Worm (Caenorhabditis elegans) whole organism, L3 larva: ENCODE data around the gene C28C12.12.

Experiments used
- R02D3.7 ChIP-seq: fragments of 150-350 bp; optimal IDR thresholded peaks from 2 replicates; lab custom pipeline; 2014; ENCODE audit warnings: missing biosample characterization, missing genetic modification characterization
- ZK546.5 ChIP-seq: sonication (generic microtip); optimal IDR thresholded peaks from 2 replicates; lab custom pipeline; 2017; ENCODE audit warnings: missing biosample characterization, missing genetic modification characterization
- aly-2 ChIP-seq: fragments of 150-350 bp; optimal IDR thresholded peaks from 2 replicates; lab custom pipeline; 2014; ENCODE audit warnings: missing biosample characterization, missing genetic modification characterization
- ama-1 ChIP-seq: fragments of 150-350 bp; optimal IDR thresholded peaks from 2 replicates; lab custom pipeline; 2018
- ceh-16 ChIP-seq: sonication (generic microtip); optimal IDR thresholded peaks from 2 replicates; lab custom pipeline; 2017; ENCODE audit warnings: missing biosample characterization, missing genetic modification characterization
- ceh-28 ChIP-seq: fragments of 150-350 bp; optimal IDR thresholded peaks from 2 replicates; lab custom pipeline; 2014; ENCODE audit warnings: missing biosample characterization, missing genetic modification reagents, missing genetic modification characterization
- ceh-82 ChIP-seq: fragments of 150-350 bp; optimal IDR thresholded peaks from 2 replicates; lab custom pipeline; 2014; ENCODE audit warnings: missing biosample characterization, missing genetic modification characterization
- ceh-9 ChIP-seq: sonication (generic microtip); optimal IDR thresholded peaks from 2 replicates; lab custom pipeline; 2018; ENCODE audit warnings: missing biosample characterization, missing genetic modification characterization
- egl-27 ChIP-seq: sonication (generic microtip); optimal IDR thresholded peaks from 4 replicates; lab custom pipeline; 2017; ENCODE audit warnings: missing biosample characterization, missing genetic modification reagents, missing genetic modification characterization
- egl-5 ChIP-seq: fragments of 150-350 bp; optimal IDR thresholded peaks from 2 replicates; lab custom pipeline; 2017; ENCODE audit warnings: missing biosample characterization, missing genetic modification reagents, missing genetic modification characterization, inconsistent platforms
- elt-1 ChIP-seq: fragments of 150-350 bp; optimal IDR thresholded peaks from 2 replicates; lab custom pipeline; 2014; ENCODE audit warnings: missing biosample characterization, missing genetic modification characterization
- elt-2 ChIP-seq: sonication (generic microtip); optimal IDR thresholded peaks from 2 replicates; lab custom pipeline; 2016; ENCODE audit warnings: missing genetic modification reagents, mild to moderate bottlenecking, missing genetic modification characterization, missing compliant biosample characterization
- elt-3 ChIP-seq, 3 experiments: fragments of 150-350 bp in 1 of 3; sonication (generic microtip) in 2 of 3; optimal IDR thresholded peaks; 2 replicates in 2 of 3; 4 replicates in 1 of 3; lab custom pipeline; 2014 to 2017; ENCODE audit warnings: missing biosample characterization in 3 of 3, missing genetic modification characterization in 3 of 3
- eor-1 ChIP-seq, 2 experiments: fragments of 150-350 bp; optimal IDR thresholded peaks; 2 replicates each; lab custom pipeline; 2014 to 2018; ENCODE audit warnings: missing biosample characterization in 2 of 2, missing genetic modification characterization in 2 of 2
- fkh-10 ChIP-seq: sonication (generic microtip); optimal IDR thresholded peaks from 2 replicates; lab custom pipeline; 2017; ENCODE audit warnings: missing biosample characterization, missing genetic modification reagents, missing genetic modification characterization
- fkh-2 ChIP-seq: fragments of 150-350 bp; optimal IDR thresholded peaks from 2 replicates; lab custom pipeline; 2014; ENCODE audit warnings: missing biosample characterization, missing genetic modification reagents, missing genetic modification characterization
- fos-1 ChIP-seq: fragments of 150-350 bp; optimal IDR thresholded peaks from 2 replicates; lab custom pipeline; 2014; ENCODE audit warnings: missing biosample characterization, missing genetic modification characterization
- hmg-11 ChIP-seq: sonication (generic microtip); optimal IDR thresholded peaks from 2 replicates; lab custom pipeline; 2016; ENCODE audit warnings: missing genetic modification characterization, missing compliant biosample characterization
- jun-1 ChIP-seq: fragments of 150-350 bp; optimal IDR thresholded peaks from 2 replicates; lab custom pipeline; 2014; ENCODE audit warnings: missing biosample characterization, missing genetic modification reagents, missing genetic modification characterization
- lin-15B ChIP-seq: fragments of 150-350 bp; optimal IDR thresholded peaks from 2 replicates; lab custom pipeline; 2014; ENCODE audit warnings: missing biosample characterization, missing genetic modification characterization
- lin-39 ChIP-seq: fragments of 150-350 bp; optimal IDR thresholded peaks from 2 replicates; lab custom pipeline; 2018; ENCODE audit warnings: missing biosample characterization, missing genetic modification reagents, missing genetic modification characterization
- mml-1 ChIP-seq: fragments of 150-350 bp; sonication (generic microtip); optimal IDR thresholded peaks from 3 replicates; lab custom pipeline; 2014; ENCODE audit warnings: missing biosample characterization, missing genetic modification characterization
- nfya-1 ChIP-seq: sonication (generic microtip); optimal IDR thresholded peaks from 2 replicates; lab custom pipeline; 2017; ENCODE audit warnings: missing genetic modification characterization, mild to moderate bottlenecking, missing compliant biosample characterization, antibody characterized with exemption, moderate library complexity; ENCODE audit not compliant: insufficient read depth
- nhr-11 ChIP-seq: fragments of 150-350 bp; optimal IDR thresholded peaks from 2 replicates; lab custom pipeline; 2014; ENCODE audit warnings: missing biosample characterization, missing genetic modification characterization
- nhr-12 ChIP-seq: fragments of 150-350 bp; optimal IDR thresholded peaks from 2 replicates; lab custom pipeline; 2014; ENCODE audit warnings: missing biosample characterization, missing genetic modification characterization
- nhr-23 ChIP-seq: fragments of 150-350 bp; optimal IDR thresholded peaks from 2 replicates; lab custom pipeline; 2014; ENCODE audit warnings: missing biosample characterization, missing genetic modification reagents, missing genetic modification characterization
- nhr-28 ChIP-seq: fragments of 150-350 bp; optimal IDR thresholded peaks from 2 replicates; lab custom pipeline; 2014; ENCODE audit warnings: missing biosample characterization, missing genetic modification characterization
- nhr-43 ChIP-seq: sonication (generic microtip); optimal IDR thresholded peaks from 2 replicates; lab custom pipeline; 2016; ENCODE audit warnings: mild to moderate bottlenecking, missing genetic modification characterization, missing compliant biosample characterization; ENCODE audit not compliant: poor library complexity, severe bottlenecking
- nhr-67 ChIP-seq: fragments of 150-350 bp; optimal IDR thresholded peaks from 2 replicates; lab custom pipeline; 2014; ENCODE audit warnings: missing biosample characterization, missing genetic modification characterization
- nhr-76 ChIP-seq: fragments of 150-350 bp; sonication (generic microtip); optimal IDR thresholded peaks from 5 replicates; lab custom pipeline; 2014; ENCODE audit warnings: missing biosample characterization, missing genetic modification characterization
- nhr-77 ChIP-seq: fragments of 150-350 bp; optimal IDR thresholded peaks from 2 replicates; lab custom pipeline; 2014; ENCODE audit warnings: missing biosample characterization, missing genetic modification characterization
- pha-4 ChIP-seq: fragments of 150-350 bp; optimal IDR thresholded peaks from 2 replicates; lab custom pipeline; 2014; ENCODE audit warnings: missing biosample characterization, missing genetic modification reagents, missing genetic modification characterization
- pqm-1 ChIP-seq: fragments of 150-350 bp; optimal IDR thresholded peaks from 2 replicates; lab custom pipeline; 2017; ENCODE audit warnings: missing biosample characterization, missing genetic modification characterization, inconsistent platforms
- sea-2 ChIP-seq: fragments of 150-350 bp; sonication (generic microtip); optimal IDR thresholded peaks from 4 replicates; lab custom pipeline; 2014; ENCODE audit warnings: missing biosample characterization, missing genetic modification reagents, missing genetic modification characterization
- skn-1 ChIP-seq: fragments of 150-350 bp; optimal IDR thresholded peaks from 2 replicates; lab custom pipeline; 2014; ENCODE audit warnings: missing biosample characterization, missing genetic modification characterization
- snpc-4 ChIP-seq: fragments of 150-350 bp; optimal IDR thresholded peaks from 2 replicates; lab custom pipeline; 2014; ENCODE audit warnings: missing biosample characterization, missing genetic modification characterization
- tbx-2 ChIP-seq: sonication (generic microtip); optimal IDR thresholded peaks from 2 replicates; lab custom pipeline; 2016; ENCODE audit warnings: mild to moderate bottlenecking, missing genetic modification characterization, missing compliant biosample characterization
- unc-62 ChIP-seq: fragments of 150-350 bp; sonication (generic microtip); optimal IDR thresholded peaks from 4 replicates; lab custom pipeline; 2014; ENCODE audit warnings: missing biosample characterization, missing genetic modification reagents, missing genetic modification characterization
- zag-1 ChIP-seq: fragments of 150-350 bp; optimal IDR thresholded peaks from 2 replicates; lab custom pipeline; 2014; ENCODE audit warnings: missing biosample characterization, missing genetic modification characterization
- ztf-11 ChIP-seq: fragments of 150-350 bp; optimal IDR thresholded peaks from 2 replicates; lab custom pipeline; 2014; ENCODE audit warnings: missing biosample characterization, missing genetic modification characterization
- ztf-4 ChIP-seq: fragments of 150-350 bp; optimal IDR thresholded peaks from 2 replicates; lab custom pipeline; 2014; ENCODE audit warnings: missing biosample characterization, missing genetic modification characterization

C28C12.12 gene

DNA sequence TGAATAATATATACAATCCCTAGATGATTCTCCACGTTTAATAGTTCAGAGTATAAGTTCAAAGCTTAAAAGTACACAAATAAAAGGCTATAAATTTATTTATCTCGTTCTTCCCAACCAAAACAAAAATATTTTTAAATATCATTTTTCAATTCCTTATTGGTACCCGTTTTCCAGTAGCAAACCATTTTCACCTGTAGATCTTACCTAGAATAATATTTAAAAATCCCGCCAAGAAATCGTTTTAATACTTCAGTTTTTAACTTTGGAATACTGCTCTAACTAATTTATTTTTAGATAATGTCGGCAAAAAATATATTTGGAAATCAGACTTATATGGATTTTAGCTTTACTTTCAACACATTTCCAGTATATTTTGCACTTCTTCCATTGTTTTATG lies 3.9 kb downstream of the C28C12.12 start, which contains the start of gene sru-7:
Gene sru-7, plus strand, starts transcription at position 301 of the 400 bp plus-strand sequence.
- no peak for TF ChIP-seq jun-1 (tag; lab: Kevin White, UChicago)
- no peak for TF ChIP-seq nhr-12
- no peak for TF ChIP-seq sea-2 (GFP tag; lab: Kevin White, UChicago)
- no peak for TF ChIP-seq lin-15B (tag; lab: Kevin White, UChicago)
- TF ChIP-seq nhr-11 (tag; lab: Kevin White, UChicago): no peak
- no peak for TF ChIP-seq R02D3.7 (tag; lab: Kevin White, UChicago)
- TF ChIP-seq, all 47 proteins: peak for 0

DNA sequence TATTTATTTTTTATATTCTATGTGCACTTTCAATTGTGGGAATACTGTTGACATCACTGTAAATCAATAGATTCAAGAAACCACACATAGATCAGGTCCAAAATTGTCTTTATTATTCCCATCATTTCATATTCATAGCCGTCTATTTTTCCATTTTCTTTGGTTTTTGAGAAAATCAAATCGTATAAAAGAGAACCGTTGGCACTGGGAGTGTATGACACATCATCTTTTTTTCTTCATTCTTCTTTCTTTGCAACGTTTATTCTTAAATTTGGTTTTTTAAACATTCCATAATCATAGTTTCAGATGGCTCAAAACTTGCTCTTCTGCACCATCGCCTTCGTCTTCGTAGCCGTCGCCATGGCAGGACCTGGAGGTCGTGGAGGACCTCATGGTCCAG lies 6.2 kb downstream of the C28C12.12 start, which contains the start of gene srlf-2:
Gene srlf-2, plus strand, starts transcription at position 301 of the 400 bp plus-strand sequence.
- TF ChIP-seq fkh-10 (GFP tag; lab: Kevin White, UChicago) (no peak), ceh-82 (no peak), skn-1 (no peak), ztf-4 (tag; lab: Kevin White, UChicago) (no peak), nfya-1 (no peak), nhr-67 (tag; lab: Kevin White, UChicago) (no peak), lin-15B (tag; lab: Kevin White, UChicago) (no peak), hmg-11 (tag; lab: Kevin White, UChicago) (no peak), nhr-77 (no peak), snpc-4 (tag; lab: Kevin White, UChicago) (no peak), nhr-76 (tag; lab: Kevin White, UChicago) (no peak), nhr-12 (no peak), aly-2 (tag; lab: Kevin White, UChicago) (no peak), mml-1 (tag; lab: Kevin White, UChicago) (no peak), tbx-2 (tag; lab: Kevin White, UChicago) (no peak)

DNA sequence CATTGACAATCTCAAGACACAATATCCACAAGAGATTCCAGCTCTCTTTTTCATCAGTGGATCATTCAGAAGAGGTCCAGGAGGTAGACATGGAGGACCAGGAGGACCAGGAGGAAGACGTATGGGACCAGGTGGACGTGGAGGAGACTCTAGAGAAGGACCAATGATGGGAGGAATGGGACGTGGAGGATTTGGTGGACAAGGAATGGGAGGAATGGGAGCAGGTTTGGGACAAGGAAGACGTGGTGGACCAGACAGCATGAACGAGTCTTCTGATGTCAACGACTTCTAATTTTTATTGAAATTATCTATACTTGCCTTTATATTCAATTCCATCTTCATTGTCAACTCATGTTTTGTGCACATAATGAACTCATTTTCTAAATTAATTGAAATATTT lies 8.1 kb downstream of the C28C12.12 start:
- TF ChIP-seq egl-27 (tag; lab: Kevin White, UChicago) (no peak), lin-39 (tag; lab: Kevin White, UChicago) (no peak), zag-1 (no peak), pqm-1 (tag; lab: Kevin White, UChicago) (no peak), nhr-28 (tag; lab: Kevin White, UChicago) (no peak), jun-1 (tag; lab: Kevin White, UChicago) (no peak), ceh-16 (tag; lab: Kevin White, UChicago) (no peak), ceh-82 (no peak), aly-2 (tag; lab: Kevin White, UChicago) (no peak)
- TF ChIP-seq, all 47 proteins: peak for 0

DNA sequence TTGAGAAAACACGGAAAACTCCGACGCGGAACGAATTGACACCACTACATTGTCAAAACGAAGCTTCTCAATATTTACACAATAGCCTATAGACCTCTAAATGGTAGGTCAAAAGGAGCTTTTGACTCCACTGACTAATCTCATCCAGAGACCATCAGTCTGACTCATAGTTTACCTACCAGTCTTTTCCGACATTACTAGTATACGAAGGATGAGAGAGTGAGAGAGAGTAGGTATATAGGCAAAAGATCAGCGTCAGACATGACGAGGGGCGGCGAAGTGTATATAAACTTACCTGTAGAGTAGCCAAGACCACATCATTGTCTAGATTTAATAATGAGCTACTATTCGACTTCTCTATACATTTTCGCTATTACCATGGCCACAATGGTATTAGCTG lies 9.0 kb downstream of the C28C12.12 start, which contains the start of gene srlf-3:
Gene srlf-3, plus strand, starts transcription at position 301 of the 400 bp plus-strand sequence.
- TF ChIP-seq jun-1 (tag; lab: Kevin White, UChicago) (no peak), nhr-43 (tag; lab: Kevin White, UChicago) (no peak), elt-1 (tag; lab: Kevin White, UChicago) (no peak), nfya-1 (no peak), nhr-11 (tag; lab: Kevin White, UChicago) (no peak), fkh-2 (tag; lab: Kevin White, UChicago) (no peak)

DNA sequence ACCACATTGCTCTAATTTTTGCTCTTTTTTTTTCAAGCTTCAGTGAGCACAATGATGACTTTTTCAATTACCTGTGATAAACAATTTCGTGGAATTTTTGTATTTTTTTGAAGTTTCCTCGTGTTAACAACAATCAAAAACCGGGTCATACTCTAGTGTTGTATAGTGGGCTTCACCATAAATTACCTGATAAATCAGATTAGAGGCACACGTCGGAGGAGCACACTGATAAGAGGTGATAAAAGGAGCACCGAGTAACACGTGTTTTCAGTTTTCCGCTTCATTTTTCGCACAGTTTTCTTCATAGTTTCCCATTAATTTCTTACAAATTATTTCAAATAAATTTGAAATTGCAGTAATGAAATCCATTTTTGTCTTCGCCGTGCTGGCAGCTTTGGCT lies 14.9 kb downstream of the C28C12.12 start, which contains the start of gene spp-8:
Gene spp-8, plus strand, starts transcription at position 357 of the 400 bp plus-strand sequence.
- TF ChIP-seq snpc-4 (tag; lab: Kevin White, UChicago) (no peak), ceh-28 (tag; lab: Kevin White, UChicago) (no peak), jun-1 (tag; lab: Kevin White, UChicago) (peak; percentile 64), nhr-67 (tag; lab: Kevin White, UChicago) (no peak), lin-39 (tag; lab: Kevin White, UChicago) (no peak), fos-1 (no peak), ZK546.5 (tag; lab: Kevin White, UChicago) (no peak), nhr-12 (no peak), tbx-2 (tag; lab: Kevin White, UChicago) (no peak), lin-15B (tag; lab: Kevin White, UChicago) (no peak), egl-5 (no peak), elt-3 (tag; optimal IDR thresholded peaks at IDR 0.05; lab: Kevin White, UChicago) (no peak), ceh-9 (tag; lab: Kevin White, UChicago) (no peak), ztf-11 (no peak), fkh-10 (GFP tag; lab: Kevin White, UChicago) (no peak), R02D3.7 (tag; lab: Kevin White, UChicago) (no peak), nhr-28 (tag; lab: Kevin White, UChicago) (no peak), pha-4 (tag; lab: Kevin White, UChicago) (peak; percentile 65), egl-27 (tag; lab: Kevin White, UChicago) (no peak), ama-1 (no peak), eor-1 (tag; optimal IDR thresholded peaks at IDR 0.05; lab: Kevin White, UChicago) (no peak), skn-1 (no peak), mml-1 (tag; lab: Kevin White, UChicago) (no peak), nhr-23 (tag; lab: Kevin White, UChicago) (no peak), pqm-1 (tag; lab: Kevin White, UChicago) (peak; percentile 97), ztf-4 (tag; lab: Kevin White, UChicago) (no peak), ceh-82 (no peak), sea-2 (GFP tag; lab: Kevin White, UChicago) (no peak), elt-2 (tag; lab: Kevin White, UChicago) (peak; percentile 97), unc-62 (GFP tag; lab: Kevin White, UChicago) (no peak), nhr-77 (no peak)
- TF ChIP-seq, all 47 proteins: peak for 4
